Fruit fly (Drosophila melanogaster) whole organism, wandering third instar larva: ENCODE results near the gene dmrt11E.
A peak's percentile ranks its signal among the peaks of the same experiment; 100 is the strongest.

Source experiments
- Hr78 ChIP-seq: fragments of >200 bp; optimal IDR thresholded peaks from 2 replicates; lab custom pipeline; 2017; ENCODE audit warnings: missing biosample characterization, missing genetic modification characterization
- Myc ChIP-seq: fragments of >200 bp; optimal IDR thresholded peaks from 2 replicates; lab custom pipeline; 2017
- dl ChIP-seq, 2 experiments: fragments of 175-275, 200-275 bp in 1 of 2; fragments of 200-275 bp in 1 of 2; sonication (Bioruptor generic); optimal IDR thresholded peaks; lab custom pipeline; 2018; ENCODE audit warnings: mild to moderate bottlenecking in 2 of 2, missing biosample characterization in 2 of 2, missing genetic modification characterization in 2 of 2, moderate library complexity in 2 of 2; ENCODE audit not compliant: partially characterized antibody in 2 of 2, insufficient read depth in 1 of 2
- pan ChIP-seq: fragments of >200 bp; optimal IDR thresholded peaks from 2 replicates; lab custom pipeline; 2017

- TF ChIP-seq Myc (lab: Kevin White, UChicago) (peak; percentile 32), dl (GFP tag; optimal IDR thresholded peaks at IDR 0.05; lab: Kevin White, UChicago; ENCODE audit: insufficient read depth in 1 of 2, partially characterized antibody in 2 of 2) (no peak), pan (lab: Kevin White, UChicago) (no peak), Hr78 (GFP tag; lab: Kevin White, UChicago) (no peak)
Observed at dm6 chrX:13401245-13401644, 33.3 kb downstream of the dmrt11E start.
